Fruit fly (Drosophila melanogaster) whole organism, adult: ENCODE results near the gene rho-4.

Experiments used
- Hr96 ChIP-seq: fragments of 200-800 bp; sonication (Bioruptor generic); optimal IDR thresholded peaks from 2 replicates; lab custom pipeline; 2016; ENCODE audit warnings: missing biosample characterization, missing genetic modification characterization
- kay ChIP-seq: fragments of 200-800 bp; sonication (Bioruptor generic); peaks from one replicate; lab custom pipeline; 2016; ENCODE audit warnings: missing biosample characterization, missing genetic modification characterization, borderline replicate concordance

DNA sequence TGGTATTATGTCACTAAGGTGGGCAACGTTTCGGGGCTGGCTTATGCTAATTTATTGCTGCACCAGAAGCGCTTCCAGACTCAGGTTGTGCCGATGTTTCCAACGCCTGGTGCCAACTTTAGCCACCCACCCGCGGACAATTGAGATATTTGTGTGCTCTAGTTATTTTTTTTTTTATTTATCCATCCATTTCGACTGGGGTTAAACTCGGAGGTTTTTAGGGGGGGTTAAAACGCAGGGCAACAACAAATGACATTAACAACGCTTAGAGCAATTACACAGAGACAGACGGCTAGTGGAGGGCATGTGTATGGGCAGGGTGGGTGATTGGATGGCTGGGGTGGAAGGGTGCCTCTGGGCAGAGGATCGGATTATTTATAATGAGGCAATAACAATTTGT lies 32.1 kb downstream of the rho-4 start:
- TF ChIP-seq kay (GFP tag; lab: Kevin White, UChicago): no peak
- no peak for TF ChIP-seq Hr96 (GFP tag; lab: Kevin White, UChicago)
